Worm (Caenorhabditis elegans) whole organism, L3 larva: Measurements from ENCODE around the gene gst-3.

Experiments used
- R02D3.7 ChIP-seq: fragments of 150-350 bp; optimal IDR thresholded peaks from 2 replicates; lab custom pipeline; 2014; ENCODE audit warnings: missing biosample characterization, missing genetic modification characterization
- ZK546.5 ChIP-seq: sonication (generic microtip); optimal IDR thresholded peaks from 2 replicates; lab custom pipeline; 2017; ENCODE audit warnings: missing biosample characterization, missing genetic modification characterization
- aly-2 ChIP-seq: fragments of 150-350 bp; optimal IDR thresholded peaks from 2 replicates; lab custom pipeline; 2014; ENCODE audit warnings: missing biosample characterization, missing genetic modification characterization
- ama-1 ChIP-seq: fragments of 150-350 bp; optimal IDR thresholded peaks from 2 replicates; lab custom pipeline; 2018
- ceh-16 ChIP-seq: sonication (generic microtip); optimal IDR thresholded peaks from 2 replicates; lab custom pipeline; 2017; ENCODE audit warnings: missing biosample characterization, missing genetic modification characterization
- ceh-28 ChIP-seq: fragments of 150-350 bp; optimal IDR thresholded peaks from 2 replicates; lab custom pipeline; 2014; ENCODE audit warnings: missing biosample characterization, missing genetic modification reagents, missing genetic modification characterization
- ceh-9 ChIP-seq: sonication (generic microtip); optimal IDR thresholded peaks from 2 replicates; lab custom pipeline; 2018; ENCODE audit warnings: missing biosample characterization, missing genetic modification characterization
- daf-12 ChIP-seq: fragments of 150-350 bp; optimal IDR thresholded peaks from 2 replicates; lab custom pipeline; 2014; ENCODE audit warnings: missing biosample characterization, missing genetic modification reagents, missing genetic modification characterization
- egl-5 ChIP-seq: fragments of 150-350 bp; optimal IDR thresholded peaks from 2 replicates; lab custom pipeline; 2017; ENCODE audit warnings: missing biosample characterization, missing genetic modification reagents, missing genetic modification characterization, inconsistent platforms
- elt-2 ChIP-seq: sonication (generic microtip); optimal IDR thresholded peaks from 2 replicates; lab custom pipeline; 2016; ENCODE audit warnings: missing genetic modification reagents, mild to moderate bottlenecking, missing genetic modification characterization, missing compliant biosample characterization
- elt-3 ChIP-seq, 3 experiments: fragments of 150-350 bp in 1 of 3; sonication (generic microtip) in 2 of 3; optimal IDR thresholded peaks; 2 replicates in 2 of 3; 4 replicates in 1 of 3; lab custom pipeline; 2014 to 2017; ENCODE audit warnings: missing biosample characterization in 3 of 3, missing genetic modification characterization in 3 of 3
- eor-1 ChIP-seq, 2 experiments: fragments of 150-350 bp; optimal IDR thresholded peaks; 2 replicates each; lab custom pipeline; 2014 to 2018; ENCODE audit warnings: missing biosample characterization in 2 of 2, missing genetic modification characterization in 2 of 2
- fkh-2 ChIP-seq: fragments of 150-350 bp; optimal IDR thresholded peaks from 2 replicates; lab custom pipeline; 2014; ENCODE audit warnings: missing biosample characterization, missing genetic modification reagents, missing genetic modification characterization
- fos-1 ChIP-seq: fragments of 150-350 bp; optimal IDR thresholded peaks from 2 replicates; lab custom pipeline; 2014; ENCODE audit warnings: missing biosample characterization, missing genetic modification characterization
- jun-1 ChIP-seq: fragments of 150-350 bp; optimal IDR thresholded peaks from 2 replicates; lab custom pipeline; 2014; ENCODE audit warnings: missing biosample characterization, missing genetic modification reagents, missing genetic modification characterization
- lin-39 ChIP-seq: fragments of 150-350 bp; optimal IDR thresholded peaks from 2 replicates; lab custom pipeline; 2018; ENCODE audit warnings: missing biosample characterization, missing genetic modification reagents, missing genetic modification characterization
- lsy-12 ChIP-seq: sonication (generic microtip); optimal IDR thresholded peaks from 2 replicates; lab custom pipeline; 2016; ENCODE audit warnings: mild to moderate bottlenecking, missing genetic modification characterization, missing compliant biosample characterization
- mml-1 ChIP-seq: fragments of 150-350 bp; sonication (generic microtip); optimal IDR thresholded peaks from 3 replicates; lab custom pipeline; 2014; ENCODE audit warnings: missing biosample characterization, missing genetic modification characterization
- nfya-1 ChIP-seq: sonication (generic microtip); optimal IDR thresholded peaks from 2 replicates; lab custom pipeline; 2017; ENCODE audit warnings: missing genetic modification characterization, mild to moderate bottlenecking, missing compliant biosample characterization, antibody characterized with exemption, moderate library complexity; ENCODE audit not compliant: insufficient read depth
- nhr-11 ChIP-seq: fragments of 150-350 bp; optimal IDR thresholded peaks from 2 replicates; lab custom pipeline; 2014; ENCODE audit warnings: missing biosample characterization, missing genetic modification characterization
- nhr-23 ChIP-seq: fragments of 150-350 bp; optimal IDR thresholded peaks from 2 replicates; lab custom pipeline; 2014; ENCODE audit warnings: missing biosample characterization, missing genetic modification reagents, missing genetic modification characterization
- nhr-25 ChIP-seq: sonication (generic microtip); optimal IDR thresholded peaks from 2 replicates; lab custom pipeline; 2017; ENCODE audit warnings: missing biosample characterization, missing genetic modification characterization
- nhr-28 ChIP-seq: fragments of 150-350 bp; optimal IDR thresholded peaks from 2 replicates; lab custom pipeline; 2014; ENCODE audit warnings: missing biosample characterization, missing genetic modification characterization
- nhr-67 ChIP-seq: fragments of 150-350 bp; optimal IDR thresholded peaks from 2 replicates; lab custom pipeline; 2014; ENCODE audit warnings: missing biosample characterization, missing genetic modification characterization
- nhr-76 ChIP-seq: fragments of 150-350 bp; sonication (generic microtip); optimal IDR thresholded peaks from 5 replicates; lab custom pipeline; 2014; ENCODE audit warnings: missing biosample characterization, missing genetic modification characterization
- nhr-77 ChIP-seq: fragments of 150-350 bp; optimal IDR thresholded peaks from 2 replicates; lab custom pipeline; 2014; ENCODE audit warnings: missing biosample characterization, missing genetic modification characterization
- pha-4 ChIP-seq: fragments of 150-350 bp; optimal IDR thresholded peaks from 2 replicates; lab custom pipeline; 2014; ENCODE audit warnings: missing biosample characterization, missing genetic modification reagents, missing genetic modification characterization
- pqm-1 ChIP-seq: fragments of 150-350 bp; optimal IDR thresholded peaks from 2 replicates; lab custom pipeline; 2017; ENCODE audit warnings: missing biosample characterization, missing genetic modification characterization, inconsistent platforms
- skn-1 ChIP-seq: fragments of 150-350 bp; optimal IDR thresholded peaks from 2 replicates; lab custom pipeline; 2014; ENCODE audit warnings: missing biosample characterization, missing genetic modification characterization
- snpc-4 ChIP-seq: fragments of 150-350 bp; optimal IDR thresholded peaks from 2 replicates; lab custom pipeline; 2014; ENCODE audit warnings: missing biosample characterization, missing genetic modification characterization
- tbx-2 ChIP-seq: sonication (generic microtip); optimal IDR thresholded peaks from 2 replicates; lab custom pipeline; 2016; ENCODE audit warnings: mild to moderate bottlenecking, missing genetic modification characterization, missing compliant biosample characterization
- unc-39 ChIP-seq: sonication (generic microtip); optimal IDR thresholded peaks from 4 replicates; lab custom pipeline; 2017; ENCODE audit warnings: missing biosample characterization, missing genetic modification characterization
- zag-1 ChIP-seq: fragments of 150-350 bp; optimal IDR thresholded peaks from 2 replicates; lab custom pipeline; 2014; ENCODE audit warnings: missing biosample characterization, missing genetic modification characterization
- ztf-11 ChIP-seq: fragments of 150-350 bp; optimal IDR thresholded peaks from 2 replicates; lab custom pipeline; 2014; ENCODE audit warnings: missing biosample characterization, missing genetic modification characterization
- ztf-4 ChIP-seq: fragments of 150-350 bp; optimal IDR thresholded peaks from 2 replicates; lab custom pipeline; 2014; ENCODE audit warnings: missing biosample characterization, missing genetic modification characterization

gst-3 gene

DNA sequence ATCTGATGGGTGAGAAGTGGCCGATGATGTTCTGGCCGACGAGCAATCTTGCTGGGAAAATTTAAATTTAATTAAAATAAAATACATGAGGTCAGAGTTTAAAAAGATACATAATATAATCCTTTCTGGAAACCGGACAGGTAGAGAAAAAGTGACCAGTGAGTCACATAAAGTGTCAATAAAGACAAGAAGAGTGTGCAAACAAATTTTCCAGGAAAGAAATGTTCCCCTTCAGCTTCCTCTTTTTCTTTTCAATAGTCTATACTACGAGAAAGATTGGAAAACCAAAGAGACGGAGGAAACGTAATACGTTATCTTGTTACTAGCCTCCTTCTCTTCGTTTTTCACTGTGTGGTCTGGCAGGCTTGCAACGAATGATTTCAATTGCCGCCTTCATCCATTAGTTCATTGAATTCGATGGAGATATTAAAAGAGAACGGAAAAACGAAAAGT lies 10.5 kb upstream of the gst-3 start, which contains the start of gene tsp-12:
TSS of gene tsp-12 (minus strand) at position 51 of the 453 bp plus-strand sequence.
- TF ChIP-seq ceh-9 (tag; lab: Kevin White, UChicago) (no peak), snpc-4 (peak; percentile 50), pha-4 (tag; lab: Kevin White, UChicago) (peak; percentile 63)

DNA sequence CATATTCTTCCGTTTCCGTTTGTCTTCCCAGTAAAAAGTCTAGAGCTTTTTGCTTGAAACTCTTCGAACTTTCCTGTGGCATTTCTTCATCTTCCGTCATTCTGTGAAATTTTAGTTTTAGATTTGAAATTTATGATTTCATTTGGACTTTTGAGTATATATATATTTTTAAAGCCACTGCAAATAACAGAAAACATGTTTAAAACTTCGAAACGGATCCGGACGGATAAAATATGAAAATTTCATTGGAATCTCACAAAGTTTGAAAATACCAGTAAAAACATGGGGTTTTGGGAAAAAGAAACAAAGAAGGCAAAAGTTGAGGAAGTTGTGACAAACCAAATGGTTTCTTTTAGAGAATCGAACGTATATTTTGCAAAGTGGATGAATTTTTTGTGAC lies 8.9 kb upstream of the gst-3 start, which contains the start of gene pigs-1:
TSS of gene pigs-1 (minus strand) at position 101 of the 400 bp plus-strand sequence.
- TF ChIP-seq pha-4 (tag; lab: Kevin White, UChicago) (no peak), nhr-11 (no peak), snpc-4 (no peak), ZK546.5 (tag; lab: Kevin White, UChicago) (no peak), fos-1 (tag; lab: Kevin White, UChicago) (no peak), lin-39 (tag; lab: Kevin White, UChicago) (no peak), ztf-4 (tag; lab: Kevin White, UChicago) (no peak), nhr-28 (tag; lab: Kevin White, UChicago) (no peak), nhr-76 (tag; lab: Kevin White, UChicago) (no peak), ztf-11 (no peak)

DNA sequence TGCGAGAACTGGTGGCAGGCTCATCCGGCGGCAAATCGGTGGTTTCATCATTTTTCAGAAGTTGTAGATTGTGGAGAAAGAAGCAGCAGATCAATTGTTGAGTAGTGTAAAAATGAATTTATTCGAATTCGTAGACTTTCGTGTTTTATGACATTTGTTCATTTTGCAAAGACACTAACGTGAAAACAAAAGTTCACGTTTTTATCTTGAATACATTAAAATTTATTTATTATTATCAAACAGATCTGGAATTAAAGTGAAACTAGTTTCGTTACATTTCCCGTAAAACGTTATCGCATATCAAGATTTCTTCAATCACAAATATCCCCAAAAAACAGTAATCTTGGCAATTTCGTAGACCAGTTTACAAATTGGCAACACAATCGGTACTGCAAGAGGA lies 6.8 kb upstream of the gst-3 start, which contains the start of gene T14G10.8:
TSS of gene T14G10.8 (minus strand) at position 101 of the 400 bp plus-strand sequence.
- TF ChIP-seq ama-1 (no peak), skn-1 (tag; lab: Kevin White, UChicago) (no peak), nhr-77 (tag; lab: Kevin White, UChicago) (no peak), nhr-25 (tag; lab: Kevin White, UChicago) (no peak), nhr-11 (no peak)

DNA sequence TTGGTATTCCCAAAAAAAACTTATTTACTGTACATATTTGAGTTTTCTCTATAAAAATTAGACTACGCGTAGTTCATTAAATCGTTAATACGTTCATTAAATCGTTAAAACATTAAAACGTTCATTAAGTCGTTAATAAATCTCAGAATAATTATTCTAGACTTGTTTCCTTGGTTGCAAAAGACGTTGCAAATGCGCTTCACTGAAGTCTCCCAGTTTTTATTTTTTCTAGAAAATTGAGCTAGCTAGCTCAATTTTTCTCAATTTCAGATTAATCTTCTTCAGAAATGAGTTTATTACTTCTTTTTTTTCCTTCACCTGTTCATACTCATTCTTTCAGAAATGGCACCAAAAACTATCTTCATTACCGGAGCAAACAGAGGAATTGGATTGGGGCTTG lies 4.9 kb upstream of the gst-3 start:
- TF ChIP-seq nhr-23 (no peak), nhr-67 (tag; lab: Kevin White, UChicago) (no peak), daf-12 (no peak), pha-4 (tag; lab: Kevin White, UChicago) (no peak), unc-39 (no peak), ceh-16 (tag; lab: Kevin White, UChicago) (no peak), fkh-2 (tag; lab: Kevin White, UChicago) (no peak), elt-2 (tag; lab: Kevin White, UChicago) (no peak), jun-1 (tag; lab: Kevin White, UChicago) (no peak), eor-1 (tag; optimal IDR thresholded peaks at IDR 0.05; lab: Kevin White, UChicago) (no peak), tbx-2 (tag; lab: Kevin White, UChicago) (no peak)
- TF ChIP-seq, all 47 proteins: peak for 0

DNA sequence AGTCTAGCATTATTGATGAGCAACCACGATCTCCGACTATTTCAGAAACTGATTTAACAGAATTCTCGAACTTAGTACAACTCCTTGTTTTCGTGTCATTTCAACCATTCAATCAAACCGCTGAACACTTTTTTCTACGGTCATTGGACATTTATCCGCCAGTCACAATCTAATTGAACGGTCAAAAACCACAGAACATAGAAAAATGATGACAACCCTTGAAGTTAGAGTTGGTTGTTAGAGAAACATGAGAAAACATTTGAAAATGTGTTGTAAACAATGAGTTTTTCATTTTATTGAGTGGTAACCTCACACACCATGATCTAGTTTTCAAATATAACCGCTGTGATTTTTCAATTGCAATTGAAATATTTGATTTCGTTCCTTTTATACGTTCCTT lies 4.4 kb upstream of the gst-3 start:
- no peak for TF ChIP-seq egl-5 (tag; lab: Kevin White, UChicago)
- no peak for TF ChIP-seq nfya-1 (tag; lab: Kevin White, UChicago)
- TF ChIP-seq ceh-28, result no peak
- TF ChIP-seq ceh-16 (tag; lab: Kevin White, UChicago), result no peak
- TF ChIP-seq nhr-76 (tag; lab: Kevin White, UChicago), result no peak
- no peak for TF ChIP-seq ama-1

DNA sequence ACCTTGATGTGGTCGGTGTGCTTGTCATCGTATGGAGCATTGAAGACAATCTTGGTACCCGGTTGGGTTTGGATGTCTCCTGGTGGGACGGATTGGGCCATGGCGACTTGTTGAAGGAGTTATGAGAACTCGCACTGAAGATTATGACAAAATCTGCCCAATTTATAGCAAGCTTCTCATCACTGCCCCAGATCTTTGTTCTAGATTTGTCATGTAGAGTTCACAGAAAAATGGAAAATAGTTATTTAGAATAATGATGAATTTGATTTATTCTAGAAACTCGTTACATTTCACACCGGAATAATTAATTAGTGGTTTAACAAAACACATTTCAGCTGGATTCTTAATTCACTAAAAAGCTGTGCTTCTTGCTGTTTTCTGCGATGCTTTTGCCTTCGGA lies 3.6 kb upstream of the gst-3 start, which contains the start of gene msp-38:
TSS of gene msp-38 (minus strand) at position 101 of the 400 bp plus-strand sequence.
- TF ChIP-seq elt-3 (tag; optimal IDR thresholded peaks at IDR 0.05; lab: Kevin White, UChicago) (no peak), elt-2 (tag; lab: Kevin White, UChicago) (no peak), egl-5 (tag; lab: Kevin White, UChicago) (no peak), fkh-2 (tag; lab: Kevin White, UChicago) (no peak), nhr-25 (tag; lab: Kevin White, UChicago) (no peak), aly-2 (tag; lab: Kevin White, UChicago) (no peak), zag-1 (no peak), lsy-12 (tag; lab: Kevin White, UChicago) (no peak), mml-1 (tag; lab: Kevin White, UChicago) (no peak), ama-1 (no peak), eor-1 (tag; optimal IDR thresholded peaks at IDR 0.05; lab: Kevin White, UChicago) (no peak), nhr-23 (no peak), nfya-1 (tag; lab: Kevin White, UChicago) (no peak), R02D3.7 (no peak), skn-1 (tag; lab: Kevin White, UChicago) (no peak), tbx-2 (tag; lab: Kevin White, UChicago) (no peak), jun-1 (tag; lab: Kevin White, UChicago) (no peak), nhr-76 (tag; lab: Kevin White, UChicago) (no peak), fos-1 (tag; lab: Kevin White, UChicago) (no peak), pqm-1 (tag; lab: Kevin White, UChicago) (no peak)
